Fruit fly (Drosophila melanogaster) whole organism, embryonic: ENCODE results near the gene CG10333.

Source experiments
- CG10147 ChIP-seq: fragments of 200-800 bp; sonication (Bioruptor generic); optimal IDR thresholded peaks from 2 replicates; lab custom pipeline; 2019; ENCODE audit warnings: missing biosample characterization, mild to moderate bottlenecking, missing genetic modification characterization, moderate library complexity
- CG8924 ChIP-seq: fragments of 200-800 bp; optimal IDR thresholded peaks from 3 replicates; lab custom pipeline; 2019; ENCODE audit warnings: missing biosample characterization, mild to moderate bottlenecking, missing genetic modification characterization, moderate library complexity
- CoRest ChIP-seq: fragments of 200-800 bp; sonication (Bioruptor generic); optimal IDR thresholded peaks from 3 replicates; lab custom pipeline; 2018; ENCODE audit warnings: missing biosample characterization, mild to moderate bottlenecking, missing genetic modification characterization, moderate library complexity
- Neu2 ChIP-seq: fragments of 200-800 bp; sonication (Bioruptor generic); optimal IDR thresholded peaks from 3 replicates; lab custom pipeline; 2016; ENCODE audit warnings: missing biosample characterization, missing genetic modification characterization, borderline replicate concordance
- Ptx1 ChIP-seq: fragments of 200-800 bp; sonication (Bioruptor generic); IDR thresholded peaks from 2 replicates; pipeline ENCODE4 v1.3.6; 2022; ENCODE audit warnings: missing biosample characterization, missing genetic modification characterization
- Sin3A ChIP-seq: fragments of >200 bp; optimal IDR thresholded peaks from 2 replicates; lab custom pipeline; 2018
- hbn ChIP-seq: fragments of 200-800 bp; sonication (Bioruptor generic); IDR thresholded peaks from 2 replicates; pipeline ENCODE4 v1.3.6; 2022; ENCODE audit warnings: missing biosample characterization, missing genetic modification characterization; ENCODE audit not compliant: partially characterized antibody
- nau ChIP-seq: fragments of 200-800 bp; sonication (Bioruptor generic); optimal IDR thresholded peaks from 3 replicates; lab custom pipeline; 2017; ENCODE audit warnings: missing biosample characterization, mild to moderate bottlenecking, missing genetic modification characterization, missing genetic modification reagents
- pros ChIP-seq: fragments of 200-800 bp; sonication (Bioruptor generic); optimal IDR thresholded peaks from 3 replicates; lab custom pipeline; 2019; ENCODE audit warnings: missing biosample characterization, mild to moderate bottlenecking, missing genetic modification characterization, moderate library complexity

DNA sequence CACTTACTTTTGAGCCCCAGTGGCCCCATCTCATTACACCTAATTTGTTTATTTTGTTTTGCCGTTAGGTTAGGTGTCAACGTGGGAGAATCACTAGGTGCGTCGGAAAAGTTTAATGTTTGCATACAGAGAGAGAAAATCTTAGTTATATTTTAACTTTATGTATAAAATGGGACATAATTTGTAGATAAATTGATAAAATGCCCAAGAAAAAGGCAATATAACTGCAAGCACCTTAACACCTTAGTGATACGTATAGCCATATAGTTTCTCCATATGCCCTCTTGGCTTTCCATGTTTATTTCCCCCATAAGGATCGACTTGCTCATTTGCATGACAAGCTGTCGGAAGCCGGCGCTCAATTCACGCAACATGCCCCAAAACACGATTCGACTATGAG, 32.3 kb downstream of the CG10333 start:
- no peak for TF ChIP-seq Ptx1 (GFP tag; lab: Robert Waterston, UW)
- no peak for TF ChIP-seq Neu2 (GFP tag; lab: Kevin White, UChicago)
- no peak for TF ChIP-seq CG10147 (GFP tag; lab: Kevin White, UChicago)
- no peak for TF ChIP-seq nau (GFP tag; lab: Kevin White, UChicago)
- no peak for TF ChIP-seq hbn (GFP tag; lab: Robert Waterston, UW)
- no peak for TF ChIP-seq Sin3A (lab: Kevin White, UChicago)
- TF ChIP-seq CG8924 (tag; lab: Kevin White, UChicago), result no peak
- no peak for TF ChIP-seq pros (GFP tag; lab: Kevin White, UChicago)
- no peak for TF ChIP-seq CoRest (tag; lab: Kevin White, UChicago)
